Worm (Caenorhabditis elegans) whole organism, L2 larva: ENCODE measurements around the gene eri-12.

ENCODE experiments used
- ama-1 ChIP-seq: fragments of 150-350 bp; optimal IDR thresholded peaks from 2 replicates; lab custom pipeline; 2018; ENCODE audit warnings: inconsistent platforms
- blmp-1 ChIP-seq: sonication (generic microtip); optimal IDR thresholded peaks from 2 replicates; lab custom pipeline; 2017; ENCODE audit warnings: missing genetic modification characterization, mild to moderate bottlenecking, missing compliant biosample characterization, antibody characterized with exemption, moderate library complexity; ENCODE audit not compliant: insufficient read depth
- egl-27 ChIP-seq: sonication (generic microtip); optimal IDR thresholded peaks from 3 replicates; lab custom pipeline; 2017; ENCODE audit warnings: missing biosample characterization, missing genetic modification reagents, missing genetic modification characterization
- fos-1 ChIP-seq: fragments of 150-350 bp; optimal IDR thresholded peaks from 2 replicates; lab custom pipeline; 2014; ENCODE audit warnings: missing biosample characterization, missing genetic modification characterization
- lin-39 ChIP-seq: fragments of 150-350 bp; optimal IDR thresholded peaks from 2 replicates; lab custom pipeline; 2014; ENCODE audit warnings: missing biosample characterization, missing genetic modification reagents, missing genetic modification characterization
- nhr-23 ChIP-seq: fragments of 150-350 bp; optimal IDR thresholded peaks from 2 replicates; lab custom pipeline; 2014; ENCODE audit warnings: missing biosample characterization, missing genetic modification reagents, missing genetic modification characterization
- nhr-237 ChIP-seq: fragments of 150-350 bp; optimal IDR thresholded peaks from 2 replicates; lab custom pipeline; 2014; ENCODE audit warnings: missing biosample characterization, missing genetic modification characterization
- nhr-77 ChIP-seq: fragments of 150-350 bp; optimal IDR thresholded peaks from 2 replicates; lab custom pipeline; 2014; ENCODE audit warnings: missing biosample characterization, missing genetic modification characterization
- skn-1 ChIP-seq: sonication (generic microtip); optimal IDR thresholded peaks from 2 replicates; lab custom pipeline; 2017; ENCODE audit warnings: missing biosample characterization, missing genetic modification characterization
- unc-39 ChIP-seq: fragments of 150-350 bp; optimal IDR thresholded peaks from 2 replicates; lab custom pipeline; 2014; ENCODE audit warnings: missing biosample characterization, missing genetic modification characterization
- unc-62 ChIP-seq: fragments of 150-350 bp; optimal IDR thresholded peaks from 2 replicates; lab custom pipeline; 2014; ENCODE audit warnings: missing biosample characterization, missing genetic modification reagents, missing genetic modification characterization
- zag-1 ChIP-seq: fragments of 150-350 bp; optimal IDR thresholded peaks from 2 replicates; lab custom pipeline; 2014; ENCODE audit warnings: missing biosample characterization, missing genetic modification characterization
- ztf-11 ChIP-seq: sonication (generic microtip); optimal IDR thresholded peaks from 2 replicates; lab custom pipeline; 2017; ENCODE audit warnings: missing biosample characterization, missing genetic modification characterization

ce11 chrIV:12110339-12110738 lies 46.3 kb upstream of the eri-12 start, which contains the start of gene col-129:
- TF ChIP-seq zag-1 (tag; lab: Kevin White, UChicago) (no peak), lin-39 (tag; lab: Kevin White, UChicago) (no peak), nhr-23 (tag; lab: Kevin White, UChicago) (no peak), unc-39 (tag; lab: Kevin White, UChicago) (no peak), ama-1 (lab: Kevin White, UChicago) (no peak), egl-27 (no peak), blmp-1 (tag; lab: Kevin White, UChicago) (no peak), fos-1 (no peak), nhr-77 (tag; lab: Kevin White, UChicago) (no peak), ztf-11 (no peak), skn-1 (no peak), nhr-237 (no peak), unc-62 (GFP tag; lab: Kevin White, UChicago) (no peak)
